Worm (Caenorhabditis elegans): ENCODE data around the gene T28C6.3.

- TF ChIP-seq ama-1 (optimal IDR thresholded peaks at IDR 0.05) (no peak), tra-4 (tag; optimal IDR thresholded peaks at IDR 0.05) (no peak), flt-1 (GFP tag; IDR thresholded peaks at IDR 0.05) (no peak), tbx-11 (GFP tag; IDR thresholded peaks at IDR 0.05) (no peak), sea-1 (GFP tag; conservative IDR thresholded peaks at IDR 0.05) (no peak), tbx-37 (GFP tag; conservative IDR thresholded peaks at IDR 0.05) (no peak)
Measured at ce11 chrIV:8855963-8856362, 35.8 kb downstream of the T28C6.3 start, which contains the start of gene T11B7.5.

Data from whole organism, early embryonic.